Worm (Caenorhabditis elegans) whole organism, mixed stage, embryonic: ENCODE data around the gene rpap-3.

Experiments used
- M03D4.4 ChIP-seq: sonication (generic microtip); optimal IDR thresholded peaks from 2 replicates; lab custom pipeline; 2017; ENCODE audit warnings: mild to moderate bottlenecking, missing genetic modification characterization, missing compliant biosample characterization
- bed-3 ChIP-seq: fragments of 200-800 bp; sonication (Bioruptor generic); optimal IDR thresholded peaks from 3 replicates; lab custom pipeline; 2018; ENCODE audit warnings: mild to moderate bottlenecking, missing genetic modification characterization, moderate library complexity, missing compliant biosample characterization
- blmp-1 ChIP-seq: fragments of 150-350 bp; optimal IDR thresholded peaks from 2 replicates; lab custom pipeline; 2014; ENCODE audit warnings: missing biosample characterization, missing genetic modification characterization
- ceh-43 ChIP-seq: fragments of 200-800 bp; sonication (Bioruptor generic); optimal IDR thresholded peaks from 2 replicates; lab custom pipeline; 2018; ENCODE audit warnings: mild to moderate bottlenecking, missing genetic modification characterization, moderate library complexity, missing compliant biosample characterization
- ces-1 ChIP-seq: fragments of 150-350 bp; optimal IDR thresholded peaks from 2 replicates; lab custom pipeline; 2014; ENCODE audit warnings: missing biosample characterization, missing genetic modification reagents, missing genetic modification characterization
- cnd-1 ChIP-seq: fragments of 200-800 bp; sonication (Bioruptor generic); optimal IDR thresholded peaks from 2 replicates; lab custom pipeline; 2018; ENCODE audit warnings: mild to moderate bottlenecking, missing genetic modification characterization, missing compliant biosample characterization
- drap-1 ChIP-seq: fragments of 200-800 bp; sonication (Bioruptor generic); optimal IDR thresholded peaks from 3 replicates; lab custom pipeline; 2018; ENCODE audit warnings: mild to moderate bottlenecking, missing genetic modification characterization, missing compliant biosample characterization
- elt-1 ChIP-seq: sonication (generic microtip); optimal IDR thresholded peaks from 2 replicates; lab custom pipeline; 2017; ENCODE audit warnings: missing genetic modification characterization, mild to moderate bottlenecking, missing compliant biosample characterization, antibody characterized with exemption, moderate library complexity, borderline replicate concordance; ENCODE audit not compliant: insufficient read depth
- elt-3 ChIP-seq: fragments of 150-350 bp; optimal IDR thresholded peaks from 2 replicates; lab custom pipeline; 2014; ENCODE audit warnings: missing biosample characterization, missing genetic modification characterization
- flh-1 ChIP-seq: fragments of 200-800 bp; sonication (Bioruptor generic); optimal IDR thresholded peaks from 2 replicates; lab custom pipeline; 2018; ENCODE audit warnings: mild to moderate bottlenecking, missing genetic modification characterization, moderate library complexity, missing compliant biosample characterization
- ham-2 ChIP-seq: fragments of 200-800 bp; sonication (Bioruptor generic); optimal IDR thresholded peaks from 2 replicates; lab custom pipeline; 2018; ENCODE audit warnings: mild to moderate bottlenecking, missing genetic modification characterization, missing compliant biosample characterization
- hlh-1 ChIP-seq: fragments of 150-350 bp; optimal IDR thresholded peaks from 2 replicates; lab custom pipeline; 2014; ENCODE audit warnings: missing biosample characterization, missing genetic modification reagents, missing genetic modification characterization
- lin-13 ChIP-seq: fragments of 150-350 bp; optimal IDR thresholded peaks from 2 replicates; lab custom pipeline; 2014; ENCODE audit warnings: missing biosample characterization, missing genetic modification characterization
- lin-32 ChIP-seq: fragments of 200-800 bp; sonication (Bioruptor generic); optimal IDR thresholded peaks from 2 replicates; lab custom pipeline; 2018; ENCODE audit warnings: mild to moderate bottlenecking, missing genetic modification characterization, missing compliant biosample characterization
- mab-5 ChIP-seq: fragments of 150-350 bp; optimal IDR thresholded peaks from 2 replicates; lab custom pipeline; 2014; ENCODE audit warnings: missing biosample characterization, missing genetic modification characterization
- mep-1 ChIP-seq: fragments of 150-350 bp; optimal IDR thresholded peaks from 2 replicates; lab custom pipeline; 2017; ENCODE audit warnings: missing biosample characterization, missing genetic modification reagents, missing genetic modification characterization, inconsistent platforms
- nhr-12 ChIP-seq: fragments of 150-350 bp; optimal IDR thresholded peaks from 2 replicates; lab custom pipeline; 2014; ENCODE audit warnings: missing biosample characterization, missing genetic modification characterization
- nhr-237 ChIP-seq: fragments of 150-350 bp; optimal IDR thresholded peaks from 2 replicates; lab custom pipeline; 2014; ENCODE audit warnings: missing biosample characterization, missing genetic modification characterization
- nhr-76 ChIP-seq: sonication (generic microtip); optimal IDR thresholded peaks from 2 replicates; lab custom pipeline; 2017; ENCODE audit warnings: missing biosample characterization, missing genetic modification characterization
- pha-4 ChIP-seq: fragments of 150-350 bp; optimal IDR thresholded peaks from 2 replicates; lab custom pipeline; 2018; ENCODE audit warnings: missing biosample characterization, missing genetic modification reagents, missing genetic modification characterization
- snpc-4 ChIP-seq: fragments of 150-350 bp; optimal IDR thresholded peaks from 2 replicates; lab custom pipeline; 2014; ENCODE audit warnings: missing biosample characterization, missing genetic modification characterization
- unc-39 ChIP-seq: fragments of 150-350 bp; optimal IDR thresholded peaks from 2 replicates; lab custom pipeline; 2014; ENCODE audit warnings: missing biosample characterization, missing genetic modification characterization
- unc-62 ChIP-seq: fragments of 150-350 bp; optimal IDR thresholded peaks from 2 replicates; lab custom pipeline; 2014; ENCODE audit warnings: missing biosample characterization, missing genetic modification reagents, missing genetic modification characterization
- zip-8 ChIP-seq: fragments of 150-350 bp; optimal IDR thresholded peaks from 2 replicates; lab custom pipeline; 2014; ENCODE audit warnings: missing biosample characterization, missing genetic modification characterization

The rpap-3 gene

ce11 chrIV:7774206-7774605 is 4.6 kb downstream of the rpap-3 start, which contains the start of the genes hcf-1 and swd-2.2:
hcf-1 (minus strand) TSS chrIV:7774275.
swd-2.2 (plus strand) TSS chrIV:7774411.
- TF ChIP-seq pha-4 (tag; lab: Kevin White, UChicago) (peak; percentile 21), flh-1 (GFP tag; lab: Kevin White, UChicago) (no peak), nhr-237 (tag; lab: Kevin White, UChicago) (peak; percentile 26), drap-1 (GFP tag; lab: Kevin White, UChicago) (no peak), lin-13 (no peak), lin-32 (GFP tag; lab: Kevin White, UChicago) (no peak), mep-1 (peak; percentile 40), M03D4.4 (tag; lab: Kevin White, UChicago) (no peak), nhr-76 (tag; lab: Kevin White, UChicago) (no peak)
- TF ChIP-seq, all 35 proteins: peak for 3

DNA sequence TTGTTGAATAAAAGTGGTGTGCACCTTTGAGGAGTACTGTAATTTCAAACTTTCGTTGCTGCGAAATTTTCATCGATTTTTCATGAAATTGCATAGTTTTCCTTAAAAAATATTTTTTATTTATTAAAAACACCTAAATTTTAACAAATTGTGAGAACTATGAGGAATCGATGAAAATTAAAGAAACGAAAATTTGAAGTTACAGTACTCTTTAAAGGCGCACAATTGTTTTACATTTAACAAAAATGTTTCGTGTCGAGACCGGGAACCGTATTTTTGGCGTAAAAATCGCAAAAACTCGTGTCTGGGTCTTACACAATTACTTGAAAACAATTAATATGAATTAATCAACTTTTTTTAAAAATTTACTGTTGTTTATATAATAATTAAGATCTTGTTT is 8.6 kb downstream of the rpap-3 start, which contains the start of gene rdl-1:
rdl-1 (minus strand) TSS at position 101 of the 400 bp plus-strand sequence.
- TF ChIP-seq drap-1 (GFP tag; lab: Kevin White, UChicago), result no peak
- no peak for TF ChIP-seq bed-3
- TF ChIP-seq hlh-1 (tag; lab: Kevin White, UChicago), result no peak
- no peak for TF ChIP-seq mep-1

- TF ChIP-seq ceh-43 (GFP tag; lab: Kevin White, UChicago), result no peak
- TF ChIP-seq cnd-1 (tag; lab: Kevin White, UChicago), result no peak
- TF ChIP-seq nhr-76 (tag; lab: Kevin White, UChicago), result no peak
- no peak for TF ChIP-seq elt-3 (tag; lab: Kevin White, UChicago)
- no peak for TF ChIP-seq drap-1 (GFP tag; lab: Kevin White, UChicago)
- no peak for TF ChIP-seq nhr-237 (tag; lab: Kevin White, UChicago)
- TF ChIP-seq zip-8 (tag; lab: Kevin White, UChicago), result no peak
- no peak for TF ChIP-seq M03D4.4 (tag; lab: Kevin White, UChicago)
- TF ChIP-seq unc-62, result no peak
- TF ChIP-seq, all 35 proteins: peak for 0
These were observed 14.4 kb downstream of the rpap-3 start for ce11 chrIV:7764319-7764718.

DNA sequence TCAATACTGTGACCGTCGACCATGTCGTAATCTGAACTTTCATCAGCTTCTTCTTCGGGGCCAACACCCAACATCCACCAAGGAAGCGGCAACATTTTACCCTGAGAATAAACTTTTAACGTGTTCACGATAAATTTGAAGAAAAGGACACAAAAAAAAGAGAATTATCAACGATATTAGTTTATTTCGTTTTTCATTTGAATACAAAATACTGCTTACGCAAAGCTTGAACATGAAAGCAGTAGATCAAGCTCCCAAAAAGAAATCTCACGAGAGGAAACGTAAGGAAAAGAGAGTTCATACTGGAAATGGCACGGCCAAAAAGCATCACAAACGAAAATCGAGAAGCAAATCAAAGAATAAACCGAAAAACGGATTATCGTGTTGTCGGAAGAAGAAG is 15.0 kb downstream of the rpap-3 start, which contains the start of the genes C46A5.6 and C46A5.1:
C46A5.6 (minus strand) TSS at position 101 of the 400 bp plus-strand sequence.
C46A5.1 (plus strand) TSS at position 184 of the 400 bp plus-strand sequence.
- TF ChIP-seq nhr-76 (tag; lab: Kevin White, UChicago) (no peak), nhr-12 (tag; lab: Kevin White, UChicago) (no peak), cnd-1 (tag; lab: Kevin White, UChicago) (no peak), bed-3 (no peak), nhr-237 (tag; lab: Kevin White, UChicago) (no peak), unc-39 (tag; lab: Kevin White, UChicago) (no peak), snpc-4 (tag; lab: Kevin White, UChicago) (no peak), blmp-1 (tag; lab: Kevin White, UChicago) (no peak), ham-2 (GFP tag; lab: Kevin White, UChicago) (no peak), unc-62 (no peak), zip-8 (tag; lab: Kevin White, UChicago) (no peak), hlh-1 (tag; lab: Kevin White, UChicago) (no peak), mab-5 (tag; lab: Kevin White, UChicago) (no peak)

ce11 chrIV:7760117-7760516 is 18.6 kb downstream of the rpap-3 start, which contains the start of gene del-7:
del-7 (plus strand) TSS chrIV:7760417.
- no peak for TF ChIP-seq ham-2 (GFP tag; lab: Kevin White, UChicago)
- TF ChIP-seq lin-13, result no peak
- TF ChIP-seq elt-3 (tag; lab: Kevin White, UChicago), result no peak
- no peak for TF ChIP-seq ceh-43 (GFP tag; lab: Kevin White, UChicago)
- no peak for TF ChIP-seq elt-1
- TF ChIP-seq, all 35 proteins: peak for 0

DNA sequence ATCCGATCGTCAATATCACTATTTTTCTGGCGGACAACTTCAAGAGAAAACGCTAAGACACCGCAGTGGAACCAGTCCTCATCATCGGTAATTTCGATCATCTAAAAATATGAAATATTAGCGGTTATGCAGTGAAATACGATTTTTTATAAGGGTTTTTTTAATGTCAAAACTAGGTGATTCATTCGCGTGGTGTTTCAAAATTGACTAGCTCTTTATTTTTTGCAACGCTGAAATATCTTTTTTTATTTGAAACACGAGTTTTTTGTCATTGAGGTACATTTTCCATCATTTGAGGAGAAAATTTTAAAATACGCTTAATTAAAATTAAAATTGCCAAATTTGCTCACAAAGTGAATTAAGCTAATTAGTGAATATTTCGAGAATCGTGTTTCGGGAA is 19.2 kb downstream of the rpap-3 start, which contains the start of gene dsb-3:
dsb-3 (minus strand) TSS at position 101 of the 400 bp plus-strand sequence.
- TF ChIP-seq ham-2 (GFP tag; lab: Kevin White, UChicago), result no peak
- no peak for TF ChIP-seq mep-1
- TF ChIP-seq blmp-1 (tag; lab: Kevin White, UChicago), result no peak
- TF ChIP-seq mab-5 (tag; lab: Kevin White, UChicago), result no peak
- TF ChIP-seq unc-62, result no peak

- TF ChIP-seq nhr-76 (tag; lab: Kevin White, UChicago) (no peak), mab-5 (tag; lab: Kevin White, UChicago) (no peak), hlh-1 (tag; lab: Kevin White, UChicago) (no peak), zip-8 (tag; lab: Kevin White, UChicago) (peak; percentile 57), ces-1 (GFP tag; lab: Kevin White, UChicago) (no peak), cnd-1 (tag; lab: Kevin White, UChicago) (no peak), flh-1 (GFP tag; lab: Kevin White, UChicago) (no peak)
- TF ChIP-seq, all 35 proteins: peak for 1
These were observed 21.5 kb downstream of the rpap-3 start, which contains the start of gene C46A5.4 for ce11 chrIV:7757245-7757644. C46A5.4 (minus strand) TSS chrIV:7757345.
